Worm (Caenorhabditis elegans) whole organism, L4 larva: ENCODE measurements around the gene aldo-2.

Source experiments
- F26F4.8 ChIP-seq: fragments of 200-800 bp; sonication (Bioruptor generic); conservative IDR thresholded peaks from 2 replicates; pipeline ENCODE4 v1.3.6; 2022; ENCODE audit warnings: missing genetic modification characterization, missing compliant biosample characterization
- F37D6.2 ChIP-seq: sonication (generic microtip); optimal IDR thresholded peaks from 2 replicates; lab custom pipeline; 2016; ENCODE audit warnings: mild to moderate bottlenecking, missing genetic modification characterization, missing compliant biosample characterization
- T20F7.1 ChIP-seq: fragments of 200-800 bp; sonication (Bioruptor generic); optimal IDR thresholded peaks from 2 replicates; lab custom pipeline; 2018; ENCODE audit warnings: mild to moderate bottlenecking, missing genetic modification characterization, missing compliant biosample characterization
- Y105C5A.15 ChIP-seq: fragments of 200-800 bp; sonication (Bioruptor generic); IDR thresholded peaks from 2 replicates; pipeline ENCODE4 v1.3.6; 2022; ENCODE audit warnings: missing genetic modification characterization, missing compliant biosample characterization
- Y48G9A.11 ChIP-seq: fragments of 200-800 bp; sonication (Bioruptor generic); IDR thresholded peaks from 2 replicates; pipeline ENCODE4 v1.3.6; 2022; ENCODE audit warnings: missing genetic modification reagents, missing genetic modification characterization, missing compliant biosample characterization
- Y5F2A.4 ChIP-seq: fragments of 200-800 bp; sonication (Bioruptor generic); optimal IDR thresholded peaks from 2 replicates; lab custom pipeline; 2018; ENCODE audit warnings: mild to moderate bottlenecking, missing genetic modification characterization, missing compliant biosample characterization
- aha-1 ChIP-seq: fragments of 150-350 bp; peaks from one replicate; lab custom pipeline; 2014; ENCODE audit warnings: missing biosample characterization, missing genetic modification characterization
- arid-1 ChIP-seq: fragments of 200-800 bp; sonication (Bioruptor generic); conservative IDR thresholded peaks from 2 replicates; pipeline ENCODE4 v1.3.6; 2022; ENCODE audit warnings: missing genetic modification reagents, missing genetic modification characterization, missing compliant biosample characterization
- attf-4 ChIP-seq: sonication (generic microtip); optimal IDR thresholded peaks from 3 replicates; lab custom pipeline; 2017; ENCODE audit warnings: missing biosample characterization, missing genetic modification characterization
- ceh-28 ChIP-seq: fragments of 150-350 bp; optimal IDR thresholded peaks from 2 replicates; lab custom pipeline; 2014; ENCODE audit warnings: missing biosample characterization, missing genetic modification reagents, missing genetic modification characterization
- ceh-32 ChIP-seq: sonication (generic microtip); optimal IDR thresholded peaks from 2 replicates; lab custom pipeline; 2016; ENCODE audit warnings: mild to moderate bottlenecking, missing genetic modification characterization, missing compliant biosample characterization; ENCODE audit not compliant: poor library complexity
- ceh-62 ChIP-seq: sonication (generic microtip); optimal IDR thresholded peaks from 2 replicates; lab custom pipeline; 2017; ENCODE audit warnings: missing biosample characterization, missing genetic modification characterization
- ceh-82 ChIP-seq: sonication (generic microtip); optimal IDR thresholded peaks from 2 replicates; lab custom pipeline; 2017; ENCODE audit warnings: missing biosample characterization, missing genetic modification characterization
- ctbp-1 ChIP-seq: fragments of 200-800 bp; sonication (Bioruptor generic); IDR thresholded peaks from 2 replicates; pipeline ENCODE4 v1.3.6; 2022; ENCODE audit warnings: missing genetic modification reagents, missing genetic modification characterization, missing compliant biosample characterization
- daf-8 ChIP-seq: fragments of 200-800 bp; sonication (Bioruptor generic); IDR thresholded peaks from 2 replicates; pipeline ENCODE4 v1.3.6; 2022; ENCODE audit warnings: missing genetic modification characterization, missing compliant biosample characterization
- dmd-6 ChIP-seq: fragments of 200-800 bp; sonication (Bioruptor generic); IDR thresholded peaks from 2 replicates; pipeline ENCODE4 v1.3.6; 2022; ENCODE audit warnings: missing genetic modification reagents, missing genetic modification characterization, missing compliant biosample characterization
- dmd-9 ChIP-seq: fragments of 200-800 bp; sonication (Bioruptor generic); IDR thresholded peaks from 2 replicates; pipeline ENCODE4 v1.3.6; 2022; ENCODE audit warnings: missing genetic modification reagents, missing genetic modification characterization, missing compliant biosample characterization
- egl-27 ChIP-seq: sonication (generic microtip); optimal IDR thresholded peaks from 3 replicates; lab custom pipeline; 2017; ENCODE audit warnings: missing biosample characterization, missing genetic modification reagents, missing genetic modification characterization
- fkh-10 ChIP-seq: fragments of 150-350 bp; optimal IDR thresholded peaks from 2 replicates; lab custom pipeline; 2014; ENCODE audit warnings: missing biosample characterization, missing genetic modification reagents, missing genetic modification characterization
- fos-1 ChIP-seq: fragments of 150-350 bp; optimal IDR thresholded peaks from 2 replicates; lab custom pipeline; 2014; ENCODE audit warnings: missing biosample characterization, missing genetic modification characterization
- hif-1 ChIP-seq, 2 experiments: sonication (generic microtip); optimal IDR thresholded peaks; 2 replicates each; lab custom pipeline; 2016 to 2017; ENCODE audit warnings: missing compliant biosample characterization in 2 of 2, missing genetic modification characterization in 2 of 2, missing genetic modification reagents in 2 of 2, missing genotype in 2 of 2, mild to moderate bottlenecking in 1 of 2
- hlh-11 ChIP-seq: fragments of 200-800 bp; sonication (Bioruptor generic); optimal IDR thresholded peaks from 2 replicates; lab custom pipeline; 2018; ENCODE audit warnings: mild to moderate bottlenecking, missing genetic modification characterization, missing compliant biosample characterization
- jun-1 ChIP-seq: fragments of 150-350 bp; optimal IDR thresholded peaks from 2 replicates; lab custom pipeline; 2014; ENCODE audit warnings: missing biosample characterization, missing genetic modification reagents, missing genetic modification characterization
- lim-7 ChIP-seq: fragments of 200-800 bp; sonication (Bioruptor generic); IDR thresholded peaks from 2 replicates; pipeline ENCODE4 v1.3.6; 2022; ENCODE audit warnings: missing genetic modification characterization, missing compliant biosample characterization
- lin-15B ChIP-seq: fragments of 150-350 bp; sonication (generic microtip); optimal IDR thresholded peaks from 3 replicates; lab custom pipeline; 2014; ENCODE audit warnings: missing biosample characterization, missing genetic modification characterization
- lin-39 ChIP-seq: fragments of 150-350 bp; optimal IDR thresholded peaks from 2 replicates; lab custom pipeline; 2014; ENCODE audit warnings: missing biosample characterization, missing genetic modification reagents, missing genetic modification characterization
- lsy-2 ChIP-seq, 2 experiments: fragments of 150-350 bp in 1 of 2; sonication (generic microtip) in 1 of 2; optimal IDR thresholded peaks; 2 replicates each; lab custom pipeline; 2014 to 2017; ENCODE audit warnings: missing biosample characterization in 2 of 2, missing genetic modification characterization in 2 of 2
- mdl-1 ChIP-seq, 2 experiments: fragments of 150-350 bp in 1 of 2; sonication (generic microtip) in 1 of 2; optimal IDR thresholded peaks; 2 replicates each; lab custom pipeline; 2014 to 2017; ENCODE audit warnings: missing biosample characterization in 2 of 2, missing genetic modification characterization in 2 of 2
- mep-1 ChIP-seq: fragments of 150-350 bp; sonication (generic microtip); optimal IDR thresholded peaks from 3 replicates; lab custom pipeline; 2014; ENCODE audit warnings: missing biosample characterization, missing genetic modification characterization
- mxl-2 ChIP-seq: fragments of 200-800 bp; sonication (Bioruptor generic); conservative IDR thresholded peaks from 2 replicates; pipeline ENCODE4 v1.3.6; 2022; ENCODE audit warnings: missing genetic modification reagents, missing genetic modification characterization, missing compliant biosample characterization
- nhr-102 ChIP-seq: sonication (generic microtip); optimal IDR thresholded peaks from 2 replicates; lab custom pipeline; 2016; ENCODE audit warnings: mild to moderate bottlenecking, missing genetic modification characterization, moderate library complexity, missing compliant biosample characterization
- nhr-11 ChIP-seq: fragments of 150-350 bp; optimal IDR thresholded peaks from 2 replicates; lab custom pipeline; 2014; ENCODE audit warnings: missing biosample characterization, missing genetic modification characterization
- nhr-25 ChIP-seq: sonication (generic microtip); optimal IDR thresholded peaks from 2 replicates; lab custom pipeline; 2017; ENCODE audit warnings: missing genetic modification characterization, mild to moderate bottlenecking, missing compliant biosample characterization, antibody characterized with exemption, moderate library complexity, borderline replicate concordance; ENCODE audit not compliant: insufficient read depth
- nhr-41 ChIP-seq: fragments of 200-800 bp; sonication (Bioruptor generic); IDR thresholded peaks from 2 replicates; pipeline ENCODE4 v1.3.6; 2022; ENCODE audit warnings: missing genetic modification reagents, missing genetic modification characterization, missing compliant biosample characterization
- nhr-42 ChIP-seq: fragments of 200-800 bp; sonication (Bioruptor generic); IDR thresholded peaks from 2 replicates; pipeline ENCODE4 v1.3.6; 2022; ENCODE audit warnings: missing genetic modification characterization, missing compliant biosample characterization
- nhr-48 ChIP-seq: sonication (generic microtip); optimal IDR thresholded peaks from 2 replicates; lab custom pipeline; 2016; ENCODE audit warnings: mild to moderate bottlenecking, missing genetic modification characterization, missing compliant biosample characterization
- nhr-76 ChIP-seq: fragments of 150-350 bp; optimal IDR thresholded peaks from 2 replicates; lab custom pipeline; 2014; ENCODE audit warnings: missing biosample characterization, missing genetic modification characterization
- nhr-77 ChIP-seq: fragments of 150-350 bp; optimal IDR thresholded peaks from 2 replicates; lab custom pipeline; 2014; ENCODE audit warnings: missing biosample characterization, missing genetic modification characterization
- pqm-1 ChIP-seq: sonication (generic microtip); optimal IDR thresholded peaks from 2 replicates; lab custom pipeline; 2017; ENCODE audit warnings: missing biosample characterization, missing genetic modification characterization
- saeg-2 ChIP-seq: fragments of 200-800 bp; sonication (Bioruptor generic); IDR thresholded peaks from 2 replicates; pipeline ENCODE4 v1.3.6; 2022; ENCODE audit warnings: missing genetic modification reagents, missing genetic modification characterization, missing compliant biosample characterization
- set-16 ChIP-seq: fragments of 200-800 bp; sonication (Bioruptor generic); IDR thresholded peaks from 2 replicates; pipeline ENCODE4 v1.3.6; 2022; ENCODE audit warnings: missing genetic modification reagents, missing genetic modification characterization, missing compliant biosample characterization
- snpc-1.2 ChIP-seq: fragments of 200-800 bp; sonication (Bioruptor generic); IDR thresholded peaks from 2 replicates; pipeline ENCODE4 v1.3.6; 2022; ENCODE audit warnings: missing genetic modification reagents, missing genetic modification characterization, missing compliant biosample characterization
- snpc-4 ChIP-seq: fragments of 150-350 bp; optimal IDR thresholded peaks from 2 replicates; lab custom pipeline; 2014; ENCODE audit warnings: missing biosample characterization, missing genetic modification characterization
- spr-1 ChIP-seq: sonication (generic microtip); optimal IDR thresholded peaks from 2 replicates; lab custom pipeline; 2016; ENCODE audit warnings: mild to moderate bottlenecking, missing genetic modification characterization, missing compliant biosample characterization
- tag-97 ChIP-seq: fragments of 200-800 bp; sonication (Bioruptor generic); IDR thresholded peaks from 2 replicates; pipeline ENCODE4 v1.3.6; 2022; ENCODE audit warnings: missing genetic modification characterization, missing compliant biosample characterization
- unc-130 ChIP-seq: sonication (generic microtip); optimal IDR thresholded peaks from 2 replicates; lab custom pipeline; 2016; ENCODE audit warnings: missing genetic modification reagents, missing genetic modification characterization, missing compliant biosample characterization
- unc-39 ChIP-seq: sonication (generic microtip); optimal IDR thresholded peaks from 2 replicates; lab custom pipeline; 2017; ENCODE audit warnings: missing biosample characterization, missing genetic modification characterization
- zag-1 ChIP-seq: fragments of 150-350 bp; optimal IDR thresholded peaks from 2 replicates; lab custom pipeline; 2014; ENCODE audit warnings: missing biosample characterization, missing genetic modification characterization
- zfp-2 ChIP-seq: sonication (generic microtip); optimal IDR thresholded peaks from 2 replicates; lab custom pipeline; 2016; ENCODE audit warnings: mild to moderate bottlenecking, missing genetic modification characterization, missing compliant biosample characterization
- zip-11 ChIP-seq: fragments of 200-800 bp; sonication (Bioruptor generic); IDR thresholded peaks from 2 replicates; pipeline ENCODE4 v1.3.6; 2022; ENCODE audit warnings: missing genetic modification characterization, missing compliant biosample characterization
- zip-2 ChIP-seq: fragments of 150-350 bp; optimal IDR thresholded peaks from 2 replicates; lab custom pipeline; 2014; ENCODE audit warnings: missing biosample characterization, missing genetic modification characterization
- ztf-11 ChIP-seq: fragments of 150-350 bp; optimal IDR thresholded peaks from 2 replicates; lab custom pipeline; 2014; ENCODE audit warnings: missing biosample characterization, missing genetic modification characterization
- ztf-7 ChIP-seq: fragments of 150-350 bp; optimal IDR thresholded peaks from 2 replicates; lab custom pipeline; 2014; ENCODE audit warnings: missing biosample characterization, missing genetic modification characterization

Gene aldo-2

DNA sequence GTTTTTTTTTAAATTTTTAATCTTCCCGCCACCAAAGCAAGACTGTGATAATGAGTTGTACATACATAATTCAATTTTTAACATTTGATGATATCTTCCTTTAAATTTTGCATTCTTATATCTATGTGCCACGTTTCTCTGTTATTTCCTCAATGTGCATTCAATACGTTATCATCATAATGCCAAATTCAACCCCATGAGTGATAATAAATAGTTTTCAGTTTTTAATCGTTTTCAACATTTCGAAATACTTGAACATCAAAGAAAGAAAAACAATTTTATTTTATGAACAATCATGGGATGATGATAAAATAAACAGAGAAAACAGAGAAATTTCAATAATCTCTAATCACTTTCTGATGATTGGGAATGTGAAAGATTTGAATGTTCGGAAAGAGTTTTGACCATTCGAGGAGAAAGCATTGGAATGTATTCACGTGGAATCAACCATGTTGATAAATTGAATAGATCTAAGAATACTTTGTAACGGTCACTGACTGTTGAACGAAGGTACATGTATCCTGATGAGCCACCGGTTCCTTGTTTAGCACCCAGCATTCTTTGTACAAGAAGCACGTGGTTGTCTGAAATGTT is 41.0 kb upstream of the aldo-2 start:
- TF ChIP-seq tag-97 (GFP tag; lab: Robert Waterston, UW) (no peak), T20F7.1 (GFP tag; lab: Kevin White, UChicago) (peak; percentile 38), lin-15B (tag; lab: Kevin White, UChicago) (no peak), arid-1 (GFP tag; lab: Robert Waterston, UW) (no peak), F26F4.8 (GFP tag; lab: Robert Waterston, UW) (no peak), zip-2 (tag; lab: Kevin White, UChicago) (peak; percentile 62), unc-39 (tag; lab: Kevin White, UChicago) (no peak), nhr-25 (no peak), nhr-76 (no peak), mxl-2 (no peak), Y48G9A.11 (GFP tag; lab: Robert Waterston, UW) (no peak), F37D6.2 (tag; lab: Kevin White, UChicago) (no peak), hlh-11 (peak; percentile 58), hif-1 (tag; optimal IDR thresholded peaks at IDR 0.05; lab: Kevin White, UChicago) (no peak), ztf-7 (tag; lab: Kevin White, UChicago) (no peak), mep-1 (tag; lab: Kevin White, UChicago) (peak; percentile 86), nhr-11 (tag; lab: Kevin White, UChicago) (no peak), ztf-11 (tag; lab: Kevin White, UChicago) (no peak), dmd-9 (GFP tag; lab: Robert Waterston, UW) (no peak), nhr-42 (GFP tag; lab: Robert Waterston, UW) (0 out of 2 replicates have a peak, but pooled peaks have one; percentile 39), unc-130 (GFP tag; lab: Kevin White, UChicago) (no peak), fkh-10 (GFP tag; lab: Kevin White, UChicago) (no peak), nhr-77 (tag; lab: Kevin White, UChicago) (peak; percentile 88), lsy-2 (tag; optimal IDR thresholded peaks at IDR 0.05; lab: Kevin White, UChicago) (peak in 1 of 2 experiments; percentile 35), spr-1 (tag; lab: Kevin White, UChicago) (no peak), attf-4 (tag; lab: Kevin White, UChicago) (no peak), Y105C5A.15 (GFP tag; lab: Robert Waterston, UW) (no peak), saeg-2 (GFP tag; lab: Robert Waterston, UW) (no peak), snpc-4 (no peak), daf-8 (GFP tag; lab: Robert Waterston, UW) (no peak), zfp-2 (tag; lab: Kevin White, UChicago) (no peak), ceh-32 (tag; lab: Kevin White, UChicago) (no peak), ctbp-1 (no peak), fos-1 (tag; lab: Kevin White, UChicago) (no peak), lim-7 (GFP tag; lab: Robert Waterston, UW) (no peak), zip-11 (GFP tag; lab: Robert Waterston, UW) (no peak), dmd-6 (GFP tag; lab: Robert Waterston, UW) (peak; percentile 13; the same call in 1 of the 2 replicates), ceh-28 (no peak), set-16 (GFP tag; lab: Robert Waterston, UW) (no peak), aha-1 (tag; lab: Kevin White, UChicago) (peak; percentile 90), ceh-82 (tag; lab: Kevin White, UChicago) (no peak), nhr-41 (GFP tag; lab: Robert Waterston, UW) (no peak), pqm-1 (tag; lab: Kevin White, UChicago) (peak; percentile 88), ceh-62 (tag; lab: Kevin White, UChicago) (no peak), lin-39 (tag; lab: Kevin White, UChicago) (no peak), egl-27 (tag; lab: Kevin White, UChicago) (no peak), jun-1 (no peak), Y5F2A.4 (no peak), nhr-48 (tag; lab: Kevin White, UChicago) (no peak), mdl-1 (tag; optimal IDR thresholded peaks at IDR 0.05; lab: Kevin White, UChicago) (peak in 1 of 2 experiments; percentile 24), zag-1 (tag; lab: Kevin White, UChicago) (no peak), snpc-1.2 (GFP tag; lab: Robert Waterston, UW) (no peak), nhr-102 (tag; lab: Kevin White, UChicago) (peak; percentile 62)
